Fruit fly (Drosophila melanogaster): ENCODE data around the gene CASK.

The CASK gene

dm6 chr3R:21853618-21854573 lies 31.4 kb upstream of the CASK start (continued):
- peak; percentile 48 for TF ChIP-seq N (GFP tag; optimal IDR thresholded peaks at IDR 0.05)
- TF ChIP-seq Sp1 (GFP tag; optimal IDR thresholded peaks at IDR 0.05) = peak; percentile 54
- peak; percentile 9 for TF ChIP-seq Mio (GFP tag; optimal IDR thresholded peaks at IDR 0.05)
- peak; percentile 61 for TF ChIP-seq Jra (GFP tag; optimal IDR thresholded peaks at IDR 0.05)
- peak; percentile 47 for TF ChIP-seq h (GFP tag; optimal IDR thresholded peaks at IDR 0.05)
- no peak for TF ChIP-seq pan (optimal IDR thresholded peaks at IDR 0.05)

DNA sequence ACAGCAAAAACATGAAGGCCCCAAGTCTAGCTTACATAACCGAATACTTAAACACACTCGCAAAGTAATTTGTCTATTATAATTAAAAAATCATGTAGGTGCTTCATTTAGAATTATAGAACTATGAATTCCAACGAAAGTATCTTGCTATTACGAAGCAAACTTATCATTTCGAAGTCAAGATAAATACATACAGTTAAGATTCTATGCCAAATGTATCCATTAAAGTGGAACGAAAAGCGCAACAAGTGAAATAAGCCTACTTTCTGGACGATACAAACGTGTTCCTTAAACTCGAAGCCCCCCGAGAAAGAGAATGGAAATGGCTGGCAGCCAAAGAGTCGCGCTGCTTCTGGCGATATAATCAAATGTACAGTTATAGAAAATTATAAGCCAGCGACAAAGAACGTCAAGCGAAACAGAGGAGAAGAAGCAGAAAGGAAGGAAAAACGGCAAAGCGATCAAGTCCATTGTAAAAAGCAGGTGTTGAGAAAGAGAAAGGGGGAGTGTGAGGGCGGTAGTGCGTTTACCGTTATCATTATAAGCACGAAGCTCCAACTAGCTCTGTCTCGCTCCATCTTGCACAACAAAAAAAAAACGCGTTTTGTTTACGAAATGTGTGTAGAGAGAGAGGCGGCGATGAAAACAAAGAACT lies 30.2 kb upstream of the CASK start:
- TF ChIP-seq dmrt93B (GFP tag; optimal IDR thresholded peaks at IDR 0.05) (no peak), Hr78 (GFP tag; optimal IDR thresholded peaks at IDR 0.05) (no peak), woc (GFP tag; optimal IDR thresholded peaks at IDR 0.05) (no peak), Dfd (GFP tag; optimal IDR thresholded peaks at IDR 0.05) (no peak), Dif (GFP tag; optimal IDR thresholded peaks at IDR 0.05; ENCODE audit: partially characterized antibody) (no peak), fru (GFP tag; optimal IDR thresholded peaks at IDR 0.05) (peak; percentile 9), rgr (GFP tag; optimal IDR thresholded peaks at IDR 0.05) (peak; percentile 22), Hr83 (GFP tag; optimal IDR thresholded peaks at IDR 0.05; ENCODE audit: poor library complexity, severe bottlenecking) (peak; percentile 2), Rel (GFP tag; optimal IDR thresholded peaks at IDR 0.05) (no peak), Rel (tag; optimal IDR thresholded peaks at IDR 0.05) (peak; percentile 10), OdsH (GFP tag; optimal IDR thresholded peaks at IDR 0.05) (peak; percentile 7), brk (GFP tag; optimal IDR thresholded peaks at IDR 0.05) (no peak), CrebA (GFP tag; optimal IDR thresholded peaks at IDR 0.05; ENCODE audit: borderline replicate concordance) (no peak), GATAd (GFP tag; optimal IDR thresholded peaks at IDR 0.05) (no peak), Jra (GFP tag; optimal IDR thresholded peaks at IDR 0.05) (no peak), psq (GFP tag; optimal IDR thresholded peaks at IDR 0.05) (peak; percentile 75)

DNA sequence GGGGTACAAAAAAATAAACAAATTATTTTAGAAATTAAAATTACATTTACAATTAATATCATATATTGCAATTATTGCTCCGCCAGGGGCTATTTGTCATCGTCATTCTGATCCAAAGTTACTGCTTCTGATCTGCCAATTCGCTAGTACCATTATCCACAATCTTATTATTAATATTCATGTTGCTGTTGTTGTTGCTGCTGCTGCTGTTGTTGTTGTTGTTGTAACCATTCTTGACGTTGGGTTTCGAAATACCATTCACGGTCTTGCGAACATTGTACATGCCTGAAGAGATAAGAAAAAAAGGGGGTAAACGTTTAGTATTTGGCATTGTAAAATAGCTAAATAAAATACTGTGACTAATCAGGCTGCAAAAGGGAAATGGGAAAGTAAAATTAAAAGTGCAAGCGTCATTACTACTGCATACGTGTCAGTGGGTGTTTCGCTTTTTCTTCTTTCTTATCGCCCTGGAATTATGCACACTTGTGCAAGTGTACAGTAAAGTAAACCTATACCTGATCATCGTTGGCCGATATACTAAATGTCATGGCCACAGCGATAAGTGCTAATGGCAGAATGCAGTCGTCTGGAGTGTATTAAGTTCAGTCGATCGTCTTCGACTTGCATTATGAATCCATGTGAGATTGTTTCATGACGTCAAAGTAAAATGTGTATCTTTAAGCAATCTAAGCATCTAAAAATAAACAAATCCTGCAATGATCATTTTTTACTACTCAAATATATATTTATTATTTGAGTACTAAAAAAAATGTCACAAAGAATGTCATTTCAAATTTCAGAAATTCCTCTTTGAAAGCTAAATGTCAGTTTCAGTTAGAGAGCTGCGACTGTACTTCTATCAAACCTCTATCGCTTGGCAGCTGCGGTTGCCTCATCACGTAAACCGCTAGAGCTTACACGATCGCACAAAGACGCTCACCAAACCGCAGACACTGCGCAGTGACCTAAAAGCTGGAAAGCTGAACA lies 29.4 kb upstream of the CASK start:
- peak; percentile 36 for TF ChIP-seq Dif (GFP tag; optimal IDR thresholded peaks at IDR 0.05; ENCODE audit: partially characterized antibody)
- TF ChIP-seq Rel (GFP tag; optimal IDR thresholded peaks at IDR 0.05) = no peak
- peak; percentile 51 for TF ChIP-seq Rel (tag; optimal IDR thresholded peaks at IDR 0.05)
- no peak for TF ChIP-seq dsf (GFP tag; optimal IDR thresholded peaks at IDR 0.05; ENCODE audit: borderline replicate concordance)
- TF ChIP-seq dl (GFP tag; optimal IDR thresholded peaks at IDR 0.05; ENCODE audit: insufficient read depth in 1 of 2, partially characterized antibody in 2 of 2) = no peak
- TF ChIP-seq CrebA (GFP tag; optimal IDR thresholded peaks at IDR 0.05; ENCODE audit: borderline replicate concordance) = peak; percentile 58
- no peak for TF ChIP-seq Hnf4 (GFP tag; optimal IDR thresholded peaks at IDR 0.05)
- TF ChIP-seq Myc (optimal IDR thresholded peaks at IDR 0.05) = no peak

dm6 chr3R:21849988-21850460 lies 27.6 kb upstream of the CASK start:
- peak; percentile 20 for TF ChIP-seq rgr (GFP tag; optimal IDR thresholded peaks at IDR 0.05)
- TF ChIP-seq jim (GFP tag; optimal IDR thresholded peaks at IDR 0.05) = no peak
- peak; percentile 26 for TF ChIP-seq woc (GFP tag; optimal IDR thresholded peaks at IDR 0.05)
- TF ChIP-seq h (GFP tag; optimal IDR thresholded peaks at IDR 0.05) = peak; percentile 51
- peak; percentile 0 for TF ChIP-seq OdsH (GFP tag; optimal IDR thresholded peaks at IDR 0.05)
- no peak for TF ChIP-seq CG9705 (GFP tag; optimal IDR thresholded peaks at IDR 0.05)
- TF ChIP-seq GATAd (GFP tag; optimal IDR thresholded peaks at IDR 0.05) = no peak
- TF ChIP-seq tai (GFP tag; optimal IDR thresholded peaks at IDR 0.05) = no peak
- peak; percentile 29 for TF ChIP-seq fru (GFP tag; optimal IDR thresholded peaks at IDR 0.05)
- peak; percentile 3 for TF ChIP-seq HLH106 (tag; optimal IDR thresholded peaks at IDR 0.05)
- peak; percentile 26 for TF ChIP-seq psq (GFP tag; optimal IDR thresholded peaks at IDR 0.05)
- peak; percentile 51 for TF ChIP-seq ey (GFP tag; optimal IDR thresholded peaks at IDR 0.05)
- TF ChIP-seq br (GFP tag; optimal IDR thresholded peaks at IDR 0.05) = peak; percentile 40
- no peak for TF ChIP-seq sage (GFP tag; optimal IDR thresholded peaks at IDR 0.05)
- TF ChIP-seq Rel (GFP tag; optimal IDR thresholded peaks at IDR 0.05) = no peak
- TF ChIP-seq Rel (tag; optimal IDR thresholded peaks at IDR 0.05) = peak; percentile 91
- TF ChIP-seq Sp1 (GFP tag; optimal IDR thresholded peaks at IDR 0.05) = no peak
- no peak for TF ChIP-seq Vsx2 (GFP tag; optimal IDR thresholded peaks at IDR 0.05; ENCODE audit: partially characterized antibody)
- TF ChIP-seq foxo (GFP tag; optimal IDR thresholded peaks at IDR 0.05) = peak in 1 of 2 experiments; percentile 23
- peak; percentile 24 for TF ChIP-seq dmrt93B (GFP tag; optimal IDR thresholded peaks at IDR 0.05)
- TF ChIP-seq Abd-B (GFP tag; optimal IDR thresholded peaks at IDR 0.05) = no peak

Measured in whole organism, wandering third instar larva.